Fruit fly (Drosophila melanogaster) whole organism, prepupa: ENCODE measurements around the gene CG13813.
A peak's percentile ranks its signal among the peaks of the same experiment; 100 is the strongest.

Experiments used
- Blimp-1 ChIP-seq: fragments of 200-800 bp; sonication (Bioruptor generic); optimal IDR thresholded peaks from 3 replicates; lab custom pipeline; 2017; ENCODE audit warnings: missing biosample characterization, missing genetic modification characterization, mild to moderate bottlenecking, moderate library complexity, missing genetic modification reagents
- CG10669 ChIP-seq: fragments of 200-800 bp; sonication (Bioruptor generic); optimal IDR thresholded peaks from 3 replicates; lab custom pipeline; 2018; ENCODE audit warnings: missing biosample characterization, mild to moderate bottlenecking, missing genetic modification characterization, moderate library complexity
- CG11294 ChIP-seq: fragments of 200-800 bp; sonication (Bioruptor generic); IDR thresholded peaks from 2 replicates; pipeline ENCODE4 v1.3.6; 2022; ENCODE audit warnings: missing biosample characterization, missing genetic modification characterization
- CG16779 ChIP-seq: fragments of 200-800 bp; sonication (Bioruptor generic); optimal IDR thresholded peaks from 3 replicates; lab custom pipeline; 2017; ENCODE audit warnings: missing biosample characterization, mild to moderate bottlenecking, missing genetic modification characterization
- CG3032 ChIP-seq: fragments of 200-800 bp; optimal IDR thresholded peaks from 2 replicates; lab custom pipeline; 2019; ENCODE audit warnings: missing biosample characterization, mild to moderate bottlenecking, missing genetic modification characterization, moderate library complexity
- CG34406 ChIP-seq: fragments of 200-800 bp; sonication (Bioruptor generic); optimal IDR thresholded peaks from 3 replicates; lab custom pipeline; 2016; ENCODE audit warnings: missing biosample characterization, missing genetic modification characterization
- CG4318 ChIP-seq: fragments of 200-800 bp; sonication (Bioruptor generic); optimal IDR thresholded peaks from 3 replicates; lab custom pipeline; 2017; ENCODE audit warnings: missing biosample characterization, mild to moderate bottlenecking, missing genetic modification characterization
- CG6276 ChIP-seq: fragments of 200-800 bp; sonication (Bioruptor generic); optimal IDR thresholded peaks from 2 replicates; lab custom pipeline; 2017; ENCODE audit warnings: missing biosample characterization, mild to moderate bottlenecking, missing genetic modification characterization
- CG6808 ChIP-seq: fragments of 200-800 bp; sonication (Bioruptor generic); optimal IDR thresholded peaks from 3 replicates; lab custom pipeline; 2017; ENCODE audit warnings: missing biosample characterization, missing genetic modification characterization, mild to moderate bottlenecking, moderate library complexity, missing genetic modification reagents
- CG8319 ChIP-seq: fragments of 200-800 bp; sonication (Bioruptor generic); optimal IDR thresholded peaks from 3 replicates; lab custom pipeline; 2016; ENCODE audit warnings: missing biosample characterization, missing genetic modification characterization
- CG8632 ChIP-seq: fragments of 200-800 bp; sonication (Bioruptor generic); optimal IDR thresholded peaks from 3 replicates; lab custom pipeline; 2016; ENCODE audit warnings: missing biosample characterization, missing genetic modification characterization
- CG9139 ChIP-seq: fragments of 200-800 bp; sonication (Bioruptor generic); optimal IDR thresholded peaks from 3 replicates; lab custom pipeline; 2017; ENCODE audit warnings: missing biosample characterization, mild to moderate bottlenecking, missing genetic modification characterization
- Eip78C ChIP-seq: fragments of 200-800 bp; sonication (Bioruptor generic); peaks from one replicate; lab custom pipeline; 2016; ENCODE audit warnings: missing biosample characterization, missing genetic modification characterization
- Eip93F ChIP-seq: fragments of 200-800 bp; sonication (Bioruptor generic); optimal IDR thresholded peaks from 2 replicates; lab custom pipeline; 2016; ENCODE audit warnings: missing biosample characterization, mild to moderate bottlenecking, missing genetic modification characterization
- Hr4 ChIP-seq: fragments of 200-800 bp; sonication (Bioruptor generic); optimal IDR thresholded peaks from 3 replicates; lab custom pipeline; 2016; ENCODE audit warnings: missing biosample characterization, missing genetic modification characterization
- Met ChIP-seq: fragments of 200-800 bp; sonication (Bioruptor generic); optimal IDR thresholded peaks from 3 replicates; lab custom pipeline; 2016; ENCODE audit warnings: missing biosample characterization, missing genetic modification characterization
- Smox ChIP-seq: fragments of 200-800 bp; sonication (Bioruptor generic); optimal IDR thresholded peaks from 3 replicates; lab custom pipeline; 2016; ENCODE audit warnings: missing biosample characterization, missing genetic modification characterization
- Sox15 ChIP-seq: fragments of 200-800 bp; sonication (Bioruptor generic); optimal IDR thresholded peaks from 3 replicates; lab custom pipeline; 2016; ENCODE audit warnings: missing biosample characterization, missing genetic modification characterization
- dac ChIP-seq: fragments of 200-800 bp; sonication (Bioruptor generic); optimal IDR thresholded peaks from 2 replicates; lab custom pipeline; 2017; ENCODE audit warnings: missing biosample characterization, mild to moderate bottlenecking, missing genetic modification characterization
- dsx ChIP-seq: fragments of 200-800 bp; optimal IDR thresholded peaks from 3 replicates; lab custom pipeline; 2019; ENCODE audit warnings: missing biosample characterization, mild to moderate bottlenecking, missing genetic modification characterization, moderate library complexity; ENCODE audit not compliant: poor library complexity, severe bottlenecking
- esn ChIP-seq: fragments of 200-800 bp; sonication (Bioruptor generic); optimal IDR thresholded peaks from 2 replicates; lab custom pipeline; 2016; ENCODE audit warnings: missing biosample characterization, mild to moderate bottlenecking, missing genetic modification characterization, moderate library complexity
- fd59A ChIP-seq: fragments of 200-800 bp; sonication (Bioruptor generic); optimal IDR thresholded peaks from 2 replicates; lab custom pipeline; 2017; ENCODE audit warnings: missing biosample characterization, mild to moderate bottlenecking, missing genetic modification characterization, missing genetic modification reagents
- fd85E ChIP-seq: fragments of 200-800 bp; sonication (Bioruptor generic); optimal IDR thresholded peaks from 3 replicates; lab custom pipeline; 2016; ENCODE audit warnings: missing biosample characterization, missing genetic modification characterization
- pdm3 ChIP-seq: fragments of 200-800 bp; sonication (Bioruptor generic); optimal IDR thresholded peaks from 3 replicates; lab custom pipeline; 2016; ENCODE audit warnings: missing biosample characterization, missing genetic modification characterization
- salr ChIP-seq, 2 experiments: fragments of 200-800 bp; sonication (Bioruptor generic); optimal IDR thresholded peaks; 3 replicates each; lab custom pipeline; 2016 to 2018; ENCODE audit warnings: missing biosample characterization in 2 of 2, missing genetic modification characterization in 2 of 2, mild to moderate bottlenecking in 1 of 2
- spab ChIP-seq: fragments of 200-800 bp; sonication (Bioruptor generic); optimal IDR thresholded peaks from 2 replicates; lab custom pipeline; 2017; ENCODE audit warnings: missing biosample characterization, mild to moderate bottlenecking, missing genetic modification characterization, missing genetic modification reagents
- ss ChIP-seq, 2 experiments: fragments of 200-800 bp; sonication (Bioruptor generic); optimal IDR thresholded peaks; 2 replicates in 1 of 2; 3 replicates in 1 of 2; lab custom pipeline; 2017 to 2018; ENCODE audit warnings: mild to moderate bottlenecking in 2 of 2, missing biosample characterization in 2 of 2, missing genetic modification characterization in 2 of 2, moderate library complexity in 1 of 2
- svp ChIP-seq: fragments of 200-800 bp; sonication (Bioruptor generic); peaks from one replicate; lab custom pipeline; 2016; ENCODE audit warnings: missing biosample characterization, missing genetic modification characterization
- vri ChIP-seq: fragments of 200-800 bp; sonication (Bioruptor generic); optimal IDR thresholded peaks from 3 replicates; lab custom pipeline; 2016; ENCODE audit warnings: missing biosample characterization, mild to moderate bottlenecking, missing genetic modification characterization

The CG13813 gene

dm6 chr3L:20206950-20207584, 24.4 kb upstream of the CG13813 start, which contains the start of gene CG6996:
Gene CG6996 (plus strand): TSS chr3L:20207534.
- no peak for TF ChIP-seq fd59A
- TF ChIP-seq ss (GFP tag; optimal IDR thresholded peaks at IDR 0.05; lab: Kevin White, UChicago), result no peak
- TF ChIP-seq CG16779 (tag; lab: Kevin White, UChicago), result no peak
- no peak for TF ChIP-seq CG34406 (GFP tag; lab: Kevin White, UChicago)
- TF ChIP-seq CG3032 (tag; lab: Kevin White, UChicago), result no peak
- no peak for TF ChIP-seq Hr4 (GFP tag; lab: Kevin White, UChicago)
- no peak for TF ChIP-seq CG6808 (GFP tag; lab: Kevin White, UChicago)
- no peak for TF ChIP-seq esn (GFP tag; lab: Kevin White, UChicago)
- no peak for TF ChIP-seq Smox

dm6 chr3L:20209092-20209491, 22.4 kb upstream of the CG13813 start:
- TF ChIP-seq ss (GFP tag; optimal IDR thresholded peaks at IDR 0.05; lab: Kevin White, UChicago) (no peak), pdm3 (no peak), dsx (GFP tag; lab: Kevin White, UChicago) (no peak), salr (GFP tag; optimal IDR thresholded peaks at IDR 0.05; lab: Kevin White, UChicago) (no peak), Eip93F (GFP tag; lab: Kevin White, UChicago) (no peak), Hr4 (GFP tag; lab: Kevin White, UChicago) (no peak), esn (GFP tag; lab: Kevin White, UChicago) (no peak), vri (GFP tag; lab: Kevin White, UChicago) (peak; percentile 90), spab (GFP tag; lab: Kevin White, UChicago) (no peak)

- no peak for TF ChIP-seq Sox15 (GFP tag; lab: Kevin White, UChicago)
- TF ChIP-seq CG6276 (GFP tag; lab: Kevin White, UChicago), result no peak
- no peak for TF ChIP-seq Smox
- no peak for TF ChIP-seq fd59A
- TF ChIP-seq Eip78C (GFP tag; lab: Kevin White, UChicago), result no peak
- TF ChIP-seq Blimp-1, result no peak
- TF ChIP-seq esn (GFP tag; lab: Kevin White, UChicago), result no peak
- TF ChIP-seq CG3032 (tag; lab: Kevin White, UChicago), result no peak
- no peak for TF ChIP-seq CG9139 (GFP tag; lab: Kevin White, UChicago)
- TF ChIP-seq CG8319, result no peak
Observed at dm6 chr3L:20209896-20210295, 21.6 kb upstream of the CG13813 start.

- TF ChIP-seq svp (peak; percentile 18), fd85E (GFP tag; lab: Kevin White, UChicago) (no peak)
- TF ChIP-seq, all 60 proteins: peak for 1
Observed at dm6 chr3L:20212022-20212421, 19.4 kb upstream of the CG13813 start, which contains the start of gene CG7017. Gene CG7017 (minus strand): TSS chr3L:20212122.

dm6 chr3L:20220374-20220773, 11.1 kb upstream of the CG13813 start, which contains the start of gene CG6933:
Gene CG6933 (minus strand): TSS chr3L:20220420.
- TF ChIP-seq CG11294 (GFP tag; lab: Robert Waterston, UW) (no peak), Hr4 (GFP tag; lab: Kevin White, UChicago) (no peak), fd59A (no peak)
- TF ChIP-seq, all 60 proteins: peak for 0

dm6 chr3L:20220918-20221317, 10.6 kb upstream of the CG13813 start:
- TF ChIP-seq CG4318 (GFP tag; lab: Kevin White, UChicago) (no peak), dac (GFP tag; lab: Kevin White, UChicago) (no peak), CG10669 (no peak), CG8632 (no peak), Met (GFP tag; lab: Kevin White, UChicago) (no peak)
